Worm (Caenorhabditis elegans) whole organism, L4/young adult: ENCODE results near the gene acp-5.

Source experiments
- W03F9.2 ChIP-seq: fragments of 150-350 bp; optimal IDR thresholded peaks from 2 replicates; lab custom pipeline; 2014; ENCODE audit warnings: missing biosample characterization, missing genetic modification characterization
- dao-5 ChIP-seq: sonication (generic microtip); optimal IDR thresholded peaks from 2 replicates; lab custom pipeline; 2016; ENCODE audit warnings: missing genotype, missing genetic modification characterization, moderate library complexity, missing compliant biosample characterization
- him-1 ChIP-seq: sonication (generic microtip); optimal IDR thresholded peaks from 2 replicates; lab custom pipeline; 2016; ENCODE audit warnings: missing genotype, missing genetic modification reagents, missing genetic modification characterization, missing compliant biosample characterization

- TF ChIP-seq him-1 (no peak), W03F9.2 (tag; lab: Kevin White, UChicago) (no peak), dao-5 (tag; lab: Kevin White, UChicago) (no peak)
Measured at ce11 chrX:5828085-5828484, 1.1 kb upstream of the acp-5 start.
